Worm (Caenorhabditis elegans) whole organism, young adult: ENCODE results near the gene pap-2.

Experiments used
- Y53F4B.3 ChIP-seq: fragments of 200-800 bp; sonication (Bioruptor generic); IDR thresholded peaks from 2 replicates; pipeline ENCODE4 v1.3.6; 2022; ENCODE audit warnings: missing genetic modification reagents, missing genetic modification characterization, missing compliant biosample characterization
- dpff-1 ChIP-seq: sonication (generic microtip); optimal IDR thresholded peaks from 2 replicates; lab custom pipeline; 2017; ENCODE audit warnings: mild to moderate bottlenecking, missing genetic modification characterization, missing compliant biosample characterization
- egl-18 ChIP-seq: fragments of 200-800 bp; sonication (Bioruptor generic); IDR thresholded peaks from 2 replicates; pipeline ENCODE4 v1.3.6; 2022; ENCODE audit warnings: missing genetic modification reagents, missing genetic modification characterization, missing compliant biosample characterization
- egl-44 ChIP-seq: fragments of 200-800 bp; sonication (Bioruptor generic); IDR thresholded peaks from 2 replicates; pipeline ENCODE4 v1.3.6; 2022; ENCODE audit warnings: missing genetic modification reagents, missing genetic modification characterization, missing compliant biosample characterization
- lsy-27 ChIP-seq: sonication (generic microtip); optimal IDR thresholded peaks from 2 replicates; lab custom pipeline; 2017; ENCODE audit warnings: missing genetic modification characterization, mild to moderate bottlenecking, missing compliant biosample characterization, antibody characterized with exemption, missing genotype, borderline replicate concordance; ENCODE audit not compliant: insufficient read depth
- sea-2 ChIP-seq: fragments of 200-800 bp; sonication (Bioruptor generic); IDR thresholded peaks from 2 replicates; pipeline ENCODE4 v1.3.6; 2022; ENCODE audit warnings: missing genetic modification characterization, missing compliant biosample characterization
- tlf-1 ChIP-seq: fragments of 200-800 bp; sonication (Bioruptor generic); optimal IDR thresholded peaks from 2 replicates; lab custom pipeline; 2018; ENCODE audit warnings: mild to moderate bottlenecking, missing genetic modification characterization, missing compliant biosample characterization

ce11 chrII:9644940-9645634, 35.9 kb upstream of the pap-2 start:
- TF ChIP-seq tlf-1 (no peak), Y53F4B.3 (GFP tag; lab: Robert Waterston, UW) (no peak), lsy-27 (tag; lab: Kevin White, UChicago) (no peak), egl-18 (GFP tag; lab: Robert Waterston, UW) (no peak), egl-44 (GFP tag; lab: Robert Waterston, UW) (no peak), sea-2 (no peak), dpff-1 (tag; lab: Kevin White, UChicago) (no peak)
